Fruit fly (Drosophila melanogaster) whole organism, embryonic: ENCODE measurements around the gene mRpL37.

Source experiments
- CG11247 ChIP-seq: fragments of 200-800 bp; sonication (Bioruptor generic); IDR thresholded peaks from 2 replicates; pipeline ENCODE4 v1.3.6; 2022; ENCODE audit warnings: missing biosample characterization, missing genetic modification characterization
- CG11504 ChIP-seq: fragments of 200-800 bp; sonication (Bioruptor generic); optimal IDR thresholded peaks from 3 replicates; lab custom pipeline; 2019; ENCODE audit warnings: missing biosample characterization, mild to moderate bottlenecking, missing genetic modification characterization, moderate library complexity
- CG11695 ChIP-seq: fragments of 200-800 bp; sonication (Bioruptor generic); IDR thresholded peaks from 3 replicates; pipeline ENCODE4 v1.3.6; 2022; ENCODE audit warnings: missing biosample characterization, missing genetic modification characterization
- CG12155 ChIP-seq: fragments of 200-800 bp; sonication (Bioruptor generic); optimal IDR thresholded peaks from 3 replicates; lab custom pipeline; 2016; ENCODE audit warnings: missing biosample characterization, missing genetic modification characterization
- CG13624 ChIP-seq: fragments of 200-800 bp; sonication (Bioruptor generic); optimal IDR thresholded peaks from 2 replicates; lab custom pipeline; 2016; ENCODE audit warnings: missing biosample characterization, missing genetic modification characterization
- CG15011 ChIP-seq: fragments of 200-800 bp; sonication (Bioruptor generic); optimal IDR thresholded peaks from 3 replicates; lab custom pipeline; 2018; ENCODE audit warnings: missing biosample characterization, mild to moderate bottlenecking, missing genetic modification characterization
- CG17328 ChIP-seq: fragments of 200-800 bp; sonication (Bioruptor generic); IDR thresholded peaks from 2 replicates; pipeline ENCODE4 v1.3.6; 2022; ENCODE audit warnings: missing biosample characterization, missing genetic modification characterization
- CG18599 ChIP-seq: fragments of 200-800 bp; sonication (Bioruptor generic); optimal IDR thresholded peaks from 3 replicates; lab custom pipeline; 2017; ENCODE audit warnings: missing biosample characterization, missing genetic modification characterization, mild to moderate bottlenecking, moderate library complexity, missing genetic modification reagents
- CG2116 ChIP-seq: fragments of 200-800 bp; sonication (Bioruptor generic); optimal IDR thresholded peaks from 3 replicates; lab custom pipeline; 2018; ENCODE audit warnings: missing biosample characterization, mild to moderate bottlenecking, missing genetic modification characterization
- CG2120 ChIP-seq: fragments of 200-800 bp; sonication (Bioruptor generic); optimal IDR thresholded peaks from 3 replicates; lab custom pipeline; 2016; ENCODE audit warnings: missing biosample characterization, missing genetic modification characterization
- CG30431 ChIP-seq: fragments of 200-800 bp; sonication (Bioruptor generic); optimal IDR thresholded peaks from 2 replicates; lab custom pipeline; 2017; ENCODE audit warnings: missing biosample characterization, missing genetic modification characterization
- CG31441 ChIP-seq: fragments of 200-800 bp; sonication (Bioruptor generic); IDR thresholded peaks from 2 replicates; pipeline ENCODE4 v1.3.6; 2022; ENCODE audit warnings: missing biosample characterization, missing genetic modification characterization
- CG32767 ChIP-seq: fragments of 200-800 bp; sonication (Bioruptor generic); IDR thresholded peaks from 2 replicates; pipeline ENCODE4 v1.3.6; 2022; ENCODE audit warnings: missing biosample characterization, missing genetic modification characterization
- CG3281 ChIP-seq: fragments of 200-800 bp; sonication (Bioruptor generic); optimal IDR thresholded peaks from 3 replicates; lab custom pipeline; 2017; ENCODE audit warnings: missing biosample characterization, mild to moderate bottlenecking, missing genetic modification characterization
- CG4424 ChIP-seq: fragments of 200-800 bp; sonication (Bioruptor generic); optimal IDR thresholded peaks from 3 replicates; lab custom pipeline; 2016; ENCODE audit warnings: missing biosample characterization, missing genetic modification characterization
- CG6272 ChIP-seq: fragments of 200-800 bp; sonication (Bioruptor generic); IDR thresholded peaks from 2 replicates; pipeline ENCODE4 v1.3.6; 2022; ENCODE audit warnings: missing biosample characterization, missing genetic modification characterization
- Doc3 ChIP-seq: fragments of 200-800 bp; sonication (Bioruptor generic); IDR thresholded peaks from 3 replicates; pipeline ENCODE4 v1.3.6; 2022; ENCODE audit warnings: missing biosample characterization, missing genetic modification characterization; ENCODE audit not compliant: partially characterized antibody
- E2f1 ChIP-seq: fragments of 200-800 bp; sonication (Bioruptor generic); IDR thresholded peaks from 2 replicates; pipeline ENCODE4 v1.3.6; 2022; ENCODE audit warnings: missing biosample characterization, missing genetic modification characterization
- Ets65A ChIP-seq: fragments of 200-800 bp; sonication (Bioruptor generic); peaks from one replicate; lab custom pipeline; 2016; ENCODE audit warnings: missing biosample characterization, missing genetic modification characterization
- Fer3 ChIP-seq: fragments of 200-800 bp; sonication (Bioruptor generic); optimal IDR thresholded peaks from 2 replicates; lab custom pipeline; 2018; ENCODE audit warnings: missing biosample characterization, mild to moderate bottlenecking, missing genetic modification characterization, moderate library complexity
- Hmr ChIP-seq: fragments of 200-800 bp; sonication (Bioruptor generic); optimal IDR thresholded peaks from 3 replicates; lab custom pipeline; 2017; ENCODE audit warnings: mild to moderate bottlenecking, missing biosample characterization, missing genetic modification reagents, missing genetic modification characterization
- Hmx ChIP-seq: fragments of 200-800 bp; sonication (Bioruptor generic); optimal IDR thresholded peaks from 2 replicates; lab custom pipeline; 2016; ENCODE audit warnings: missing biosample characterization, missing genetic modification characterization
- Hr51 ChIP-seq, 2 experiments: fragments of 200-800 bp; sonication (Bioruptor generic); optimal IDR thresholded peaks; 2 replicates in 1 of 2; 3 replicates in 1 of 2; lab custom pipeline; 2016 to 2018; ENCODE audit warnings: missing biosample characterization in 2 of 2, missing genetic modification characterization in 2 of 2, mild to moderate bottlenecking in 1 of 2, moderate library complexity in 1 of 2
- Meics ChIP-seq: fragments of 200-800 bp; sonication (Bioruptor generic); optimal IDR thresholded peaks from 2 replicates; lab custom pipeline; 2017; ENCODE audit warnings: missing biosample characterization, mild to moderate bottlenecking, missing genetic modification characterization
- Mrtf ChIP-seq: fragments of 200-800 bp; sonication (Bioruptor generic); IDR thresholded peaks from 3 replicates; pipeline ENCODE4 v1.3.6; 2022; ENCODE audit warnings: missing biosample characterization, missing genetic modification characterization
- Oaz ChIP-seq: fragments of 200-800 bp; sonication (Bioruptor generic); IDR thresholded peaks from 2 replicates; pipeline ENCODE4 v1.3.6; 2022; ENCODE audit warnings: missing biosample characterization, missing genetic modification characterization
- Ptx1 ChIP-seq: fragments of 200-800 bp; sonication (Bioruptor generic); IDR thresholded peaks from 2 replicates; pipeline ENCODE4 v1.3.6; 2022; ENCODE audit warnings: missing biosample characterization, missing genetic modification characterization
- Rfx ChIP-seq: fragments of 200-800 bp; sonication (Bioruptor generic); IDR thresholded peaks from 2 replicates; pipeline ENCODE4 v1.3.6; 2022; ENCODE audit warnings: missing biosample characterization, missing genetic modification characterization
- Scr ChIP-seq: fragments of 200-800 bp; sonication (Bioruptor generic); IDR thresholded peaks from 2 replicates; pipeline ENCODE4 v1.3.6; 2022; ENCODE audit warnings: missing biosample characterization, missing genetic modification characterization; ENCODE audit not compliant: partially characterized antibody
- Six4 ChIP-seq: fragments of 200-800 bp; sonication (Bioruptor generic); optimal IDR thresholded peaks from 2 replicates; lab custom pipeline; 2016; ENCODE audit warnings: missing biosample characterization, missing genetic modification characterization
- Sox100B ChIP-seq: fragments of 200-800 bp; sonication (Bioruptor generic); optimal IDR thresholded peaks from 3 replicates; lab custom pipeline; 2018; ENCODE audit warnings: missing biosample characterization, mild to moderate bottlenecking, missing genetic modification characterization
- Xbp1 ChIP-seq: fragments of 200-800 bp; sonication (Bioruptor generic); optimal IDR thresholded peaks from 3 replicates; lab custom pipeline; 2016; ENCODE audit warnings: missing biosample characterization, mild to moderate bottlenecking, missing genetic modification characterization
- ac ChIP-seq: fragments of 200-800 bp; sonication (Bioruptor generic); optimal IDR thresholded peaks from 3 replicates; lab custom pipeline; 2017; ENCODE audit warnings: missing biosample characterization, mild to moderate bottlenecking, missing genetic modification characterization
- dysf ChIP-seq: fragments of 200-800 bp; sonication (Bioruptor generic); IDR thresholded peaks from 3 replicates; pipeline ENCODE4 v1.3.6; 2022; ENCODE audit warnings: missing biosample characterization, missing genetic modification characterization
- hb ChIP-seq: fragments of 200-800 bp; sonication (Bioruptor generic); IDR thresholded peaks from 3 replicates; pipeline ENCODE4 v1.3.6; 2022; ENCODE audit warnings: missing biosample characterization, missing genetic modification characterization; ENCODE audit not compliant: partially characterized antibody
- lab ChIP-seq: fragments of 200-800 bp; sonication (Bioruptor generic); optimal IDR thresholded peaks from 3 replicates; lab custom pipeline; 2017; ENCODE audit warnings: missing biosample characterization, missing genetic modification characterization, mild to moderate bottlenecking, moderate library complexity, missing genetic modification reagents
- lilli ChIP-seq: fragments of 200-800 bp; sonication (Bioruptor generic); optimal IDR thresholded peaks from 3 replicates; lab custom pipeline; 2016; ENCODE audit warnings: missing biosample characterization, missing genetic modification characterization
- lmd ChIP-seq: fragments of 200-800 bp; sonication (Bioruptor generic); IDR thresholded peaks from 2 replicates; pipeline ENCODE4 v1.3.6; 2022; ENCODE audit warnings: missing biosample characterization, missing genetic modification characterization
- mam ChIP-seq: fragments of 200-800 bp; sonication (Bioruptor generic); optimal IDR thresholded peaks from 3 replicates; lab custom pipeline; 2016; ENCODE audit warnings: missing biosample characterization, missing genetic modification characterization
- pan ChIP-seq, 4 experiments: fragments of >200 bp in 3 of 4; fragments of 200-800 bp in 1 of 4; sonication (Bioruptor generic) in 1 of 4; optimal IDR thresholded peaks in 3 of 4; IDR thresholded peaks in 1 of 4; 2 replicates each; pipeline versions ENCODE4 v1.3.6 to Lab custom; 2017 to 2022; ENCODE audit warnings: missing biosample characterization in 2 of 4, missing genetic modification characterization in 2 of 4, mixed read lengths in 1 of 4
- prd ChIP-seq, 3 experiments: fragments of >200 bp in 2 of 3; fragments of 200-800 bp in 1 of 3; sonication (Bioruptor generic) in 1 of 3; optimal IDR thresholded peaks in 2 of 3; IDR thresholded peaks in 1 of 3; 2 replicates in 2 of 3; 3 replicates in 1 of 3; pipeline versions ENCODE4 v1.3.6 to Lab custom; 2017 to 2022; ENCODE audit warnings: missing biosample characterization in 1 of 3, missing genetic modification characterization in 1 of 3
- ranshi ChIP-seq: fragments of 200-800 bp; sonication (Bioruptor generic); IDR thresholded peaks from 2 replicates; pipeline ENCODE4 v1.3.6; 2022; ENCODE audit warnings: missing biosample characterization, missing genetic modification characterization
- slbo ChIP-seq: fragments of 200-800 bp; sonication (Bioruptor generic); IDR thresholded peaks from 2 replicates; pipeline ENCODE4 v1.3.6; 2022; ENCODE audit warnings: missing biosample characterization, missing genetic modification characterization
- stc ChIP-seq: fragments of 200-800 bp; sonication (Bioruptor generic); IDR thresholded peaks from 2 replicates; pipeline ENCODE4 v1.3.6; 2022; ENCODE audit warnings: missing biosample characterization, missing genetic modification characterization
- tll ChIP-seq, 2 experiments: fragments of 200-800 bp in 1 of 2; fragments of >200 bp in 1 of 2; sonication (Bioruptor generic) in 1 of 2; optimal IDR thresholded peaks; 2 replicates each; lab custom pipeline; 2017 to 2019; ENCODE audit warnings: missing biosample characterization in 2 of 2, missing genetic modification characterization in 2 of 2, mild to moderate bottlenecking in 1 of 2, moderate library complexity in 1 of 2
- tx ChIP-seq: fragments of 200-800 bp; sonication (Bioruptor generic); optimal IDR thresholded peaks from 2 replicates; lab custom pipeline; 2016; ENCODE audit warnings: missing biosample characterization, missing genetic modification characterization

The mRpL37 gene

dm6 chr3R:10747650-10748049 is 36.2 kb downstream of the mRpL37 start:
- TF ChIP-seq lab (GFP tag; lab: Kevin White, UChicago) (peak; percentile 55), Mrtf (GFP tag; lab: Robert Waterston, UW) (0 out of 3 replicates have a peak, but pooled peaks have one; percentile 12), CG17328 (GFP tag; lab: Robert Waterston, UW) (no peak), CG18599 (GFP tag; lab: Kevin White, UChicago) (peak; percentile 48), hb (GFP tag; lab: Robert Waterston, UW) (no peak), prd (optimal IDR thresholded peaks at IDR 0.05; lab: Kevin White, UChicago) (no peak), prd (GFP tag; IDR thresholded peaks at IDR 0.05; lab: Robert Waterston, UW) (0 out of 3 replicates have a peak, but pooled peaks have one; percentile 11), CG2116 (GFP tag; lab: Kevin White, UChicago) (no peak), CG32767 (GFP tag; lab: Robert Waterston, UW) (0 out of 2 replicates have a peak, but pooled peaks have one; percentile 14), Scr (no peak), CG4424 (GFP tag; lab: Kevin White, UChicago) (no peak), CG6272 (GFP tag; lab: Robert Waterston, UW) (0 out of 2 replicates have a peak, but pooled peaks have one; percentile 16), ranshi (GFP tag; lab: Robert Waterston, UW) (peak; percentile 30; the same call in 1 of the 2 replicates), E2f1 (GFP tag; lab: Robert Waterston, UW) (0 out of 2 replicates have a peak, but pooled peaks have one; percentile 30), lmd (GFP tag; lab: Robert Waterston, UW) (peak; percentile 25; the same call in 1 of the 2 replicates), Hmx (GFP tag; lab: Kevin White, UChicago) (no peak), Meics (GFP tag; lab: Kevin White, UChicago) (peak; percentile 23), CG3281 (GFP tag; lab: Kevin White, UChicago) (peak; percentile 25), CG2120 (peak; percentile 45), dysf (0 out of 3 replicates have a peak, but pooled peaks have one; percentile 35), Sox100B (GFP tag; lab: Kevin White, UChicago) (no peak), slbo (peak; percentile 49; the same call in 1 of the 2 replicates), CG11247 (GFP tag; lab: Robert Waterston, UW) (0 out of 2 replicates have a peak, but pooled peaks have one; percentile 28), CG15011 (GFP tag; lab: Kevin White, UChicago) (no peak), Hr51 (GFP tag; optimal IDR thresholded peaks at IDR 0.05; lab: Kevin White, UChicago) (no peak), Doc3 (GFP tag; lab: Robert Waterston, UW) (no peak), Six4 (GFP tag; lab: Kevin White, UChicago) (no peak), Ptx1 (GFP tag; lab: Robert Waterston, UW) (peak; percentile 9; the same call in 1 of the 2 replicates), tx (GFP tag; lab: Kevin White, UChicago) (no peak), CG13624 (GFP tag; lab: Kevin White, UChicago) (peak; percentile 9), CG11504 (tag; lab: Kevin White, UChicago) (peak; percentile 35), Hmr (GFP tag; lab: Kevin White, UChicago) (peak; percentile 8), pan (optimal IDR thresholded peaks at IDR 0.05; lab: Kevin White, UChicago) (no peak), pan (GFP tag; optimal IDR thresholded peaks at IDR 0.05 in 1 of 2, IDR thresholded peaks at IDR 0.05 in 1 of 2) (peak in 1 of 2 experiments; percentile 10), stc (0 out of 2 replicates have a peak, but pooled peaks have one; percentile 13), CG12155 (GFP tag; lab: Kevin White, UChicago) (no peak), Fer3 (tag; lab: Kevin White, UChicago) (peak; percentile 36), CG30431 (GFP tag; lab: Kevin White, UChicago) (no peak), Rfx (peak; percentile 60), CG31441 (GFP tag; lab: Robert Waterston, UW) (no peak), CG11695 (GFP tag; lab: Robert Waterston, UW) (0 out of 3 replicates have a peak, but pooled peaks have one; percentile 32), tll (GFP tag; optimal IDR thresholded peaks at IDR 0.05; lab: Kevin White, UChicago) (no peak), Xbp1 (GFP tag; lab: Kevin White, UChicago) (peak; percentile 3), Oaz (GFP tag; lab: Robert Waterston, UW) (no peak), lilli (peak; percentile 13), ac (GFP tag; lab: Kevin White, UChicago) (no peak), mam (GFP tag; lab: Kevin White, UChicago) (peak; percentile 19), Ets65A (peak; percentile 76)
